Fruit fly (Drosophila melanogaster): Measurements from ENCODE around the gene CG33658.

Gene CG33658

DNA sequence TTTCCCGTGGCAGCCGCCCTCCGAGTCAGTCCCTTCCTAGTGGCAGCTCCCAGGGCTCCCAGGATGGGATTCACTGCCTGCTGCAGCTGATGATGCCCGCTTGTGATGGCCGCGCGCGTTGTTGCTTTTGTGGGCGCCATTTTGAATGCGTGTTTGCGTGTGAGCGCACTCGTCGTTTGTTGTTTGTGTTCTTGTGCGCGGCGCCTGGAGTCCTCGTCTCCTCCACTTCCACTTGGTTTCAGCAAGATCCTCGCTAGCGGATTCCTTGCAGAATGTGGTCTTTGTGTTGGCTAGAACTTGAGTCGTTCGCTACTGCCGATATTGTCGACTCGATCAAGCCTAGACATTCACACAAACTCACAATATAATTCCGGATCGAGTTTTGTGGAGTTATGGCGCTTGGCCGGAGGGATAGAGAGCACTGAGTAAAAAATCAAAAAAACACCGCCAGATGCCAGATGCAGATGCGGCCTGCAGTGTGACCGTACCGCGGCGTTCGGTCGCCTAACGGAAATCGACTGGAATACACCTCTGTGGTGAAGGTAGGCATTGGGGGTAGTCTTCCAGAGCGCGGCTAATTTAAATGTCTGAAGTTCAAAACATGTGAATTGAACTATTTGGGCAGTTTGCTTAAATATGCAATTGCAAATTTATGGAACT, 29.6 kb upstream of the CG33658 start, which contains the start of gene CycB3 (continued):
- no peak for TF ChIP-seq nau (GFP tag; optimal IDR thresholded peaks at IDR 0.05)
- no peak for TF ChIP-seq gt (GFP tag; IDR thresholded peaks at IDR 0.05)
- TF ChIP-seq CG30020 (tag; optimal IDR thresholded peaks at IDR 0.05): peak; percentile 8
- peak; percentile 92 for TF ChIP-seq gfzf (GFP tag; optimal IDR thresholded peaks at IDR 0.05)
- TF ChIP-seq inv (GFP tag; IDR thresholded peaks at IDR 0.05; ENCODE audit: partially characterized antibody): no peak
- TF ChIP-seq CG13296 (GFP tag; optimal IDR thresholded peaks at IDR 0.05): no peak
- TF ChIP-seq lab (GFP tag; optimal IDR thresholded peaks at IDR 0.05): no peak
- TF ChIP-seq ham (GFP tag; IDR thresholded peaks at IDR 0.05): no peak
- TF ChIP-seq TFAM (GFP tag; optimal IDR thresholded peaks at IDR 0.05): no peak
- no peak for TF ChIP-seq Deaf1 (tag; optimal IDR thresholded peaks at IDR 0.05)
- peak in 1 of 2 experiments; percentile 58 for TF ChIP-seq insv (GFP tag; optimal IDR thresholded peaks at IDR 0.05)
- no peak for TF ChIP-seq CG14965 (GFP tag; optimal IDR thresholded peaks at IDR 0.05; ENCODE audit: borderline replicate concordance)
- TF ChIP-seq CG4424 (GFP tag; optimal IDR thresholded peaks at IDR 0.05): no peak
- TF ChIP-seq Fer1 (GFP tag; optimal IDR thresholded peaks at IDR 0.05): no peak
- TF ChIP-seq bigmax (GFP tag; optimal IDR thresholded peaks at IDR 0.05): no peak
- TF ChIP-seq CG11695 (GFP tag; IDR thresholded peaks at IDR 0.05): no peak
- no peak; the same call in 1 of the 2 replicates for TF ChIP-seq ranshi (GFP tag; IDR thresholded peaks at IDR 0.05)
- TF ChIP-seq pita (GFP tag; optimal IDR thresholded peaks at IDR 0.05): no peak
- peak in 1 of 3 experiments; percentile 28 for TF ChIP-seq Stat92E (GFP tag; optimal IDR thresholded peaks at IDR 0.05)
- TF ChIP-seq CoRest (tag; optimal IDR thresholded peaks at IDR 0.05): peak; percentile 51
- peak in 1 of 2 experiments; percentile 2 for TF ChIP-seq dpn (GFP tag; optimal IDR thresholded peaks at IDR 0.05)
- TF ChIP-seq CG7357 (GFP tag; IDR thresholded peaks at IDR 0.05): no peak
- TF ChIP-seq tx (GFP tag; optimal IDR thresholded peaks at IDR 0.05): no peak
- TF ChIP-seq CG8089 (GFP tag; optimal IDR thresholded peaks at IDR 0.05): no peak
- 0 out of 2 replicates have a peak, but pooled peaks have one; percentile 30 for TF ChIP-seq tna (GFP tag; IDR thresholded peaks at IDR 0.05; ENCODE audit: partially characterized antibody)
- no peak for TF ChIP-seq GATAe (GFP tag; conservative IDR thresholded peaks at IDR 0.05)
- peak; percentile 74 for TF ChIP-seq Dref (GFP tag; IDR thresholded peaks at IDR 0.05)
- TF ChIP-seq eve (GFP tag; optimal IDR thresholded peaks at IDR 0.05): no peak
- no peak for TF ChIP-seq CG3407 (GFP tag; optimal IDR thresholded peaks at IDR 0.05)
- no peak for TF ChIP-seq CG1529 (GFP tag; optimal IDR thresholded peaks at IDR 0.05)
- TF ChIP-seq CG7372 (GFP tag; IDR thresholded peaks at IDR 0.05): no peak
- TF ChIP-seq zfh1 (GFP tag; IDR thresholded peaks at IDR 0.05): peak; percentile 43; the same call in 1 of the 3 replicates
- TF ChIP-seq pros (GFP tag; optimal IDR thresholded peaks at IDR 0.05): no peak
- no peak for TF ChIP-seq chn (GFP tag; optimal IDR thresholded peaks at IDR 0.05)
- TF ChIP-seq CG6854 (GFP tag; optimal IDR thresholded peaks at IDR 0.05): no peak
- TF ChIP-seq bbx (GFP tag; IDR thresholded peaks at IDR 0.05; ENCODE audit: partially characterized antibody): peak; percentile 50; the same call in 1 of the 2 replicates
- no peak for TF ChIP-seq CG31388 (GFP tag; optimal IDR thresholded peaks at IDR 0.05)
- peak; percentile 34 for TF ChIP-seq bcd (GFP tag; optimal IDR thresholded peaks at IDR 0.05)
- TF ChIP-seq CG34376 (GFP tag; optimal IDR thresholded peaks at IDR 0.05): no peak
- no peak for TF ChIP-seq CG1647 (GFP tag; optimal IDR thresholded peaks at IDR 0.05)
- peak; percentile 46; the same call in 1 of the 2 replicates for TF ChIP-seq CG17328 (GFP tag; IDR thresholded peaks at IDR 0.05)
- no peak for TF ChIP-seq CG8290 (GFP tag; optimal IDR thresholded peaks at IDR 0.05)
- no peak for TF ChIP-seq CG8290 (tag; optimal IDR thresholded peaks at IDR 0.05)
- peak; percentile 93 for TF ChIP-seq Myb (GFP tag; optimal IDR thresholded peaks at IDR 0.05)
- peak; percentile 4 for TF ChIP-seq CG15601 (tag; optimal IDR thresholded peaks at IDR 0.05)
- TF ChIP-seq Jarid2 (GFP tag; optimal IDR thresholded peaks at IDR 0.05): peak; percentile 26
- no peak for TF ChIP-seq mam (GFP tag; optimal IDR thresholded peaks at IDR 0.05)
- no peak for TF ChIP-seq CG5180 (GFP tag; optimal IDR thresholded peaks at IDR 0.05)
- TF ChIP-seq Ssrp (tag; optimal IDR thresholded peaks at IDR 0.05): no peak
- peak; percentile 71 for TF ChIP-seq HmgZ (tag; optimal IDR thresholded peaks at IDR 0.05)
